Fruit fly (Drosophila melanogaster) whole organism, embryonic: Measurements from ENCODE around the gene CG4757.

Experiments used
- ATbp ChIP-seq: fragments of 200-800 bp; sonication (Bioruptor generic); optimal IDR thresholded peaks from 2 replicates; lab custom pipeline; 2017; ENCODE audit warnings: missing biosample characterization, mild to moderate bottlenecking, missing genetic modification characterization, missing genetic modification reagents
- Adf1 ChIP-seq: fragments of 200-800 bp; sonication (Bioruptor generic); IDR thresholded peaks from 2 replicates; pipeline ENCODE4 v1.3.6; 2022; ENCODE audit warnings: missing biosample characterization, missing genetic modification characterization
- Atf-2 ChIP-seq: fragments of 200-800 bp; sonication (Bioruptor generic); optimal IDR thresholded peaks from 2 replicates; lab custom pipeline; 2016; ENCODE audit warnings: missing biosample characterization, missing genetic modification characterization
- Blimp-1 ChIP-seq: fragments of 200-800 bp; sonication (Bioruptor generic); optimal IDR thresholded peaks from 3 replicates; lab custom pipeline; 2018; ENCODE audit warnings: missing biosample characterization, missing genetic modification characterization, mild to moderate bottlenecking, moderate library complexity, missing genetic modification reagents
- CG10321 ChIP-seq: fragments of 200-800 bp; sonication (Bioruptor generic); IDR thresholded peaks from 2 replicates; pipeline ENCODE4 v1.3.6; 2022; ENCODE audit warnings: missing biosample characterization, missing genetic modification characterization
- CG10654 ChIP-seq: fragments of 200-800 bp; sonication (Bioruptor generic); optimal IDR thresholded peaks from 2 replicates; lab custom pipeline; 2016; ENCODE audit warnings: missing biosample characterization, missing genetic modification characterization
- CG11504 ChIP-seq: fragments of 200-800 bp; sonication (Bioruptor generic); optimal IDR thresholded peaks from 3 replicates; lab custom pipeline; 2019; ENCODE audit warnings: missing biosample characterization, mild to moderate bottlenecking, missing genetic modification characterization, moderate library complexity
- CG13123 ChIP-seq: fragments of 200-800 bp; sonication (Bioruptor generic); optimal IDR thresholded peaks from 2 replicates; lab custom pipeline; 2016; ENCODE audit warnings: missing biosample characterization, missing genetic modification characterization
- CG14014 ChIP-seq: fragments of 200-800 bp; sonication (Bioruptor generic); IDR thresholded peaks from 2 replicates; pipeline ENCODE4 v1.3.6; 2022; ENCODE audit warnings: missing biosample characterization, missing genetic modification characterization
- CG14441 ChIP-seq: fragments of 200-800 bp; sonication (Bioruptor generic); IDR thresholded peaks from 2 replicates; pipeline ENCODE4 v1.3.6; 2022; ENCODE audit warnings: missing biosample characterization, missing genetic modification characterization
- CG15479 ChIP-seq: fragments of 200-800 bp; sonication (Bioruptor generic); optimal IDR thresholded peaks from 3 replicates; lab custom pipeline; 2019; ENCODE audit warnings: missing biosample characterization, mild to moderate bottlenecking, missing genetic modification characterization, moderate library complexity
- CG15514 ChIP-seq: fragments of 200-800 bp; sonication (Bioruptor generic); optimal IDR thresholded peaks from 3 replicates; lab custom pipeline; 2017; ENCODE audit warnings: missing biosample characterization, missing genetic modification characterization, mild to moderate bottlenecking, moderate library complexity, missing genetic modification reagents
- CG16779 ChIP-seq: fragments of 200-800 bp; sonication (Bioruptor generic); IDR thresholded peaks from 2 replicates; pipeline ENCODE4 v1.3.6; 2022; ENCODE audit warnings: missing biosample characterization, missing genetic modification characterization
- CG16813 ChIP-seq: fragments of 200-800 bp; sonication (Bioruptor generic); IDR thresholded peaks from 3 replicates; pipeline ENCODE4 v1.3.6; 2022; ENCODE audit warnings: missing biosample characterization, missing genetic modification characterization; ENCODE audit not compliant: partially characterized antibody
- CG16815 ChIP-seq: fragments of 200-800 bp; sonication (Bioruptor generic); optimal IDR thresholded peaks from 3 replicates; lab custom pipeline; 2017; ENCODE audit warnings: missing biosample characterization, mild to moderate bottlenecking, missing genetic modification characterization
- CG17359 ChIP-seq: fragments of 200-800 bp; sonication (Bioruptor generic); optimal IDR thresholded peaks from 3 replicates; lab custom pipeline; 2018; ENCODE audit warnings: missing biosample characterization, mild to moderate bottlenecking, missing genetic modification characterization, moderate library complexity
- CG17568 ChIP-seq: fragments of 200-800 bp; sonication (Bioruptor generic); optimal IDR thresholded peaks from 2 replicates; lab custom pipeline; 2018; ENCODE audit warnings: missing biosample characterization, mild to moderate bottlenecking, missing genetic modification characterization, moderate library complexity
- CG18619 ChIP-seq: fragments of 200-800 bp; sonication (Bioruptor generic); optimal IDR thresholded peaks from 3 replicates; lab custom pipeline; 2017; ENCODE audit warnings: missing biosample characterization, mild to moderate bottlenecking, missing genetic modification characterization
- CG18764 ChIP-seq: fragments of 200-800 bp; sonication (Bioruptor generic); optimal IDR thresholded peaks from 3 replicates; lab custom pipeline; 2016; ENCODE audit warnings: missing biosample characterization, missing genetic modification characterization
- CG3281 ChIP-seq: fragments of 200-800 bp; sonication (Bioruptor generic); optimal IDR thresholded peaks from 3 replicates; lab custom pipeline; 2017; ENCODE audit warnings: missing biosample characterization, mild to moderate bottlenecking, missing genetic modification characterization
- CG6654 ChIP-seq: fragments of 200-800 bp; sonication (Bioruptor generic); optimal IDR thresholded peaks from 2 replicates; lab custom pipeline; 2017; ENCODE audit warnings: missing biosample characterization, mild to moderate bottlenecking, missing genetic modification characterization
- CG6813 ChIP-seq: fragments of 200-800 bp; sonication (Bioruptor generic); optimal IDR thresholded peaks from 2 replicates; lab custom pipeline; 2017; ENCODE audit warnings: missing biosample characterization, missing genetic modification characterization, mild to moderate bottlenecking, moderate library complexity, missing genetic modification reagents
- CG6854 ChIP-seq: fragments of 200-800 bp; sonication (Bioruptor generic); optimal IDR thresholded peaks from 3 replicates; lab custom pipeline; 2017; ENCODE audit warnings: missing biosample characterization, mild to moderate bottlenecking, missing genetic modification characterization
- CG7745 ChIP-seq: fragments of 200-800 bp; sonication (Bioruptor generic); optimal IDR thresholded peaks from 2 replicates; lab custom pipeline; 2018; ENCODE audit warnings: missing biosample characterization, mild to moderate bottlenecking, missing genetic modification characterization, moderate library complexity
- CG9437 ChIP-seq: fragments of 200-800 bp; sonication (Bioruptor generic); optimal IDR thresholded peaks from 2 replicates; lab custom pipeline; 2018; ENCODE audit warnings: missing biosample characterization, mild to moderate bottlenecking, missing genetic modification characterization
- D ChIP-seq, 2 experiments: fragments of 200-800 bp in 1 of 2; fragments of >200 bp in 1 of 2; sonication (Bioruptor generic) in 1 of 2; optimal IDR thresholded peaks; 2 replicates in 1 of 2; 3 replicates in 1 of 2; lab custom pipeline; 2017; ENCODE audit warnings: mild to moderate bottlenecking in 1 of 2, missing biosample characterization in 1 of 2, missing genetic modification characterization in 1 of 2, missing genetic modification reagents in 1 of 2
- Hey ChIP-seq: fragments of 200-800 bp; sonication (Bioruptor generic); optimal IDR thresholded peaks from 3 replicates; lab custom pipeline; 2018; ENCODE audit warnings: missing biosample characterization, mild to moderate bottlenecking, missing genetic modification characterization
- Kr ChIP-seq: fragments of 200-800 bp; sonication (Bioruptor generic); optimal IDR thresholded peaks from 2 replicates; lab custom pipeline; 2017; ENCODE audit warnings: missing biosample characterization, mild to moderate bottlenecking, missing genetic modification characterization
- Opbp ChIP-seq: fragments of 200-800 bp; sonication (Bioruptor generic); IDR thresholded peaks from 3 replicates; pipeline ENCODE4 v1.3.6; 2022; ENCODE audit warnings: missing biosample characterization, missing genetic modification characterization; ENCODE audit not compliant: partially characterized antibody
- Pdp1 ChIP-seq, 2 experiments: fragments of 200-800 bp; sonication (Bioruptor generic); optimal IDR thresholded peaks; 3 replicates each; lab custom pipeline; 2016; ENCODE audit warnings: missing biosample characterization in 2 of 2, missing genetic modification characterization in 2 of 2, mild to moderate bottlenecking in 1 of 2, moderate library complexity in 1 of 2
- Spps ChIP-seq: fragments of 200-800 bp; sonication (Bioruptor generic); optimal IDR thresholded peaks from 2 replicates; lab custom pipeline; 2018; ENCODE audit warnings: missing biosample characterization, mild to moderate bottlenecking, missing genetic modification characterization
- crp ChIP-seq, 2 experiments: fragments of 200-800 bp; sonication (Bioruptor generic); optimal IDR thresholded peaks; 2 replicates in 1 of 2; 3 replicates in 1 of 2; lab custom pipeline; 2017; ENCODE audit warnings: missing biosample characterization in 2 of 2, missing genetic modification characterization in 2 of 2, mild to moderate bottlenecking in 1 of 2, moderate library complexity in 1 of 2
- da ChIP-seq: fragments of 200-800 bp; sonication (Bioruptor generic); optimal IDR thresholded peaks from 2 replicates; lab custom pipeline; 2016; ENCODE audit warnings: missing biosample characterization, missing genetic modification characterization
- dm ChIP-seq: fragments of 200-800 bp; sonication (Bioruptor generic); optimal IDR thresholded peaks from 3 replicates; lab custom pipeline; 2016; ENCODE audit warnings: missing biosample characterization, missing genetic modification characterization
- gfzf ChIP-seq: fragments of 200-800 bp; sonication (Bioruptor generic); optimal IDR thresholded peaks from 2 replicates; lab custom pipeline; 2016; ENCODE audit warnings: missing biosample characterization, mild to moderate bottlenecking, missing genetic modification characterization, moderate library complexity
- kay ChIP-seq: fragments of 200-800 bp; sonication (Bioruptor generic); optimal IDR thresholded peaks from 2 replicates; lab custom pipeline; 2016; ENCODE audit warnings: missing biosample characterization, missing genetic modification characterization
- lmd ChIP-seq: fragments of 200-800 bp; sonication (Bioruptor generic); IDR thresholded peaks from 2 replicates; pipeline ENCODE4 v1.3.6; 2022; ENCODE audit warnings: missing biosample characterization, missing genetic modification characterization
- nerfin-2 ChIP-seq: fragments of 200-800 bp; sonication (Bioruptor generic); IDR thresholded peaks from 2 replicates; pipeline ENCODE4 v1.3.6; 2022; ENCODE audit warnings: missing biosample characterization, missing genetic modification characterization; ENCODE audit not compliant: partially characterized antibody
- oc ChIP-seq: fragments of 200-800 bp; sonication (Bioruptor generic); optimal IDR thresholded peaks from 2 replicates; lab custom pipeline; 2018; ENCODE audit warnings: missing biosample characterization, mild to moderate bottlenecking, missing genetic modification characterization, moderate library complexity
- odd ChIP-seq: fragments of 200-800 bp; sonication (Bioruptor generic); optimal IDR thresholded peaks from 2 replicates; lab custom pipeline; 2017; ENCODE audit warnings: missing biosample characterization, mild to moderate bottlenecking, missing genetic modification characterization
- pros ChIP-seq: fragments of 200-800 bp; sonication (Bioruptor generic); optimal IDR thresholded peaks from 3 replicates; lab custom pipeline; 2019; ENCODE audit warnings: missing biosample characterization, mild to moderate bottlenecking, missing genetic modification characterization, moderate library complexity
- repo ChIP-seq: fragments of 200-800 bp; sonication (Bioruptor generic); optimal IDR thresholded peaks from 2 replicates; lab custom pipeline; 2016; ENCODE audit warnings: missing biosample characterization, missing genetic modification characterization
- sisA ChIP-seq: fragments of 200-800 bp; sonication (Bioruptor generic); IDR thresholded peaks from 2 replicates; pipeline ENCODE4 v1.3.6; 2022; ENCODE audit warnings: missing biosample characterization, missing genetic modification characterization
- sna ChIP-seq: fragments of 200-800 bp; sonication (Bioruptor generic); IDR thresholded peaks from 2 replicates; pipeline ENCODE4 v1.3.6; 2022; ENCODE audit warnings: missing biosample characterization, missing genetic modification characterization; ENCODE audit not compliant: partially characterized antibody
- trh ChIP-seq: fragments of 200-800 bp; sonication (Bioruptor generic); optimal IDR thresholded peaks from 2 replicates; lab custom pipeline; 2016; ENCODE audit warnings: missing biosample characterization, missing genetic modification characterization
- wek ChIP-seq: fragments of 200-800 bp; sonication (Bioruptor generic); optimal IDR thresholded peaks from 3 replicates; lab custom pipeline; 2018; ENCODE audit warnings: missing biosample characterization, mild to moderate bottlenecking, missing genetic modification characterization, moderate library complexity
- zfh2 ChIP-seq: fragments of 200-800 bp; sonication (Bioruptor generic); optimal IDR thresholded peaks from 2 replicates; lab custom pipeline; 2016; ENCODE audit warnings: missing biosample characterization, missing genetic modification characterization

Gene CG4757

DNA sequence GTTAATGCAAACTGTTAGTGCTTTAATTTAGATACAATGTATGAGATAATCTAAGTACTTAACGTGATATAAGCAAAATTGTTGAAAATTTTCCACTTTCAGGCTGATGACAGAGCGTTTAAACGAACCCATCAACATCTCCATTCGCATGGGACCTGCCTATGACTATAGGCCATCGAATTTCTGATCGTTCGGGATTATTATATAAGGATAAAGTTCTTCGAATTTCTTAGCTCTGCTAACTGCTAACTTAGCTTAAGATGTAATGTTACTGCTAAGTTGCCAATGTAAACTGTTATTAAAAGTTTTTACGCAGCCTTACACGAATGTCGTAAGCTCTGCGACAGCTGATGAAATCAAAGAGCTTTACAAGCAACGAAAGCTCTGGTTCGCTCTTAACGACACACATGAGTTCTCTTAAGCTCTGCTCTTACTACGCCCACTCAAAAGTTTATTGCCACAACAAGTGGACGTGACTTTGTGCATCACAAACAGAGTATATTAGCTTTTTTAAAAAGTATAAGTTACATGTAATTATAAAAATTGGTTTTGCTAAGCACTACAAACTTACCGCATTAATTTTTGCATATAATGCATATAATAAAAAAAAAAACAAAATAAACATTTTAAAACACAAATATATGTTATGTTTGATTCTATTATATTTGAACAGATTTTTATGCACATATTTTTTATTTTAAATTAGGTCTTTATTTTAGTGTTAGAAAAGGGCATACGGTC is 35.8 kb downstream of the CG4757 start (continued):
- TF ChIP-seq CG6654 (GFP tag; lab: Kevin White, UChicago) (peak; percentile 95), Blimp-1 (GFP tag; lab: Kevin White, UChicago) (peak; percentile 100), CG17568 (peak; percentile 91), repo (GFP tag; lab: Kevin White, UChicago) (peak; percentile 65), Atf-2 (GFP tag; lab: Kevin White, UChicago) (peak; percentile 74), Spps (tag; lab: Kevin White, UChicago) (peak; percentile 94), pros (GFP tag; lab: Kevin White, UChicago) (peak; percentile 77), da (GFP tag; lab: Kevin White, UChicago) (peak; percentile 82), sna (GFP tag; lab: Robert Waterston, UW) (no peak), D (optimal IDR thresholded peaks at IDR 0.05; lab: Kevin White, UChicago) (no peak), D (GFP tag; optimal IDR thresholded peaks at IDR 0.05; lab: Kevin White, UChicago) (peak; percentile 99), CG16815 (GFP tag; lab: Kevin White, UChicago) (peak; percentile 97), CG3281 (GFP tag; lab: Kevin White, UChicago) (peak; percentile 99), dm (peak; percentile 82), ATbp (GFP tag; lab: Kevin White, UChicago) (peak; percentile 97), wek (peak; percentile 57), CG17359 (peak; percentile 99), CG18619 (peak; percentile 99), CG15479 (GFP tag; lab: Kevin White, UChicago) (peak; percentile 18), sisA (peak; percentile 99), Pdp1 (GFP tag; optimal IDR thresholded peaks at IDR 0.05; lab: Kevin White, UChicago) (peak; percentile 83 to 96), CG14441 (peak; percentile 98), CG6813 (GFP tag; lab: Kevin White, UChicago) (peak; percentile 97), CG16813 (GFP tag; lab: Robert Waterston, UW) (no peak), trh (peak; percentile 98), CG18764 (peak; percentile 95), lmd (peak; percentile 99), CG10654 (GFP tag; lab: Kevin White, UChicago) (peak; percentile 97), crp (GFP tag; optimal IDR thresholded peaks at IDR 0.05; lab: Kevin White, UChicago) (peak in 1 of 2 experiments; percentile 74), CG16779 (GFP tag; lab: Robert Waterston, UW) (peak; percentile 91), oc (tag; lab: Kevin White, UChicago) (peak; percentile 97), Adf1 (GFP tag; lab: Robert Waterston, UW) (peak; percentile 88), gfzf (GFP tag; lab: Kevin White, UChicago) (peak; percentile 3), Hey (peak; percentile 72), CG13123 (GFP tag; lab: Kevin White, UChicago) (peak; percentile 94), CG9437 (GFP tag; lab: Kevin White, UChicago) (peak; percentile 97), CG6854 (GFP tag; lab: Kevin White, UChicago) (peak; percentile 98), kay (peak; percentile 87), CG11504 (peak; percentile 99), CG14014 (peak; percentile 98), CG10321 (GFP tag; lab: Robert Waterston, UW) (peak; percentile 79), Kr (no peak), CG15514 (GFP tag; lab: Kevin White, UChicago) (peak; percentile 90), odd (GFP tag; lab: Kevin White, UChicago) (peak; percentile 98), CG7745 (tag; lab: Kevin White, UChicago) (no peak), Opbp (GFP tag; lab: Robert Waterston, UW) (no peak), zfh2 (GFP tag; lab: Kevin White, UChicago) (peak; percentile 94), nerfin-2 (GFP tag; lab: Robert Waterston, UW) (no peak)
